Worm (Caenorhabditis elegans) whole organism, L2 larva: Measurements from ENCODE around the gene W02H3.1.
A peak's percentile ranks its signal among the peaks of the same experiment; 100 is the strongest.

Experiments used
- R02D3.7 ChIP-seq: fragments of 150-350 bp; optimal IDR thresholded peaks from 2 replicates; lab custom pipeline; 2014; ENCODE audit warnings: missing biosample characterization, missing genetic modification characterization
- blmp-1 ChIP-seq: sonication (generic microtip); optimal IDR thresholded peaks from 2 replicates; lab custom pipeline; 2017; ENCODE audit warnings: missing genetic modification characterization, mild to moderate bottlenecking, missing compliant biosample characterization, antibody characterized with exemption, moderate library complexity; ENCODE audit not compliant: insufficient read depth
- ceh-16 ChIP-seq: fragments of 150-350 bp; optimal IDR thresholded peaks from 2 replicates; lab custom pipeline; 2014; ENCODE audit warnings: missing biosample characterization, missing genetic modification characterization
- egl-27 ChIP-seq: sonication (generic microtip); optimal IDR thresholded peaks from 3 replicates; lab custom pipeline; 2017; ENCODE audit warnings: missing biosample characterization, missing genetic modification reagents, missing genetic modification characterization
- elt-1 ChIP-seq: fragments of 150-350 bp; optimal IDR thresholded peaks from 2 replicates; lab custom pipeline; 2014; ENCODE audit warnings: missing biosample characterization, missing genetic modification characterization
- fos-1 ChIP-seq: fragments of 150-350 bp; optimal IDR thresholded peaks from 2 replicates; lab custom pipeline; 2014; ENCODE audit warnings: missing biosample characterization, missing genetic modification characterization
- lin-39 ChIP-seq: fragments of 150-350 bp; optimal IDR thresholded peaks from 2 replicates; lab custom pipeline; 2014; ENCODE audit warnings: missing biosample characterization, missing genetic modification reagents, missing genetic modification characterization
- lsy-2 ChIP-seq, 2 experiments: fragments of 150-350 bp in 1 of 2; sonication (generic microtip) in 1 of 2; optimal IDR thresholded peaks; 2 replicates each; lab custom pipeline; 2014 to 2017; ENCODE audit warnings: missing biosample characterization in 2 of 2, missing genetic modification characterization in 2 of 2
- mab-5 ChIP-seq: fragments of 150-350 bp; optimal IDR thresholded peaks from 2 replicates; lab custom pipeline; 2014; ENCODE audit warnings: missing biosample characterization, missing genetic modification characterization
- nhr-129 ChIP-seq: fragments of 150-350 bp; optimal IDR thresholded peaks from 2 replicates; lab custom pipeline; 2014; ENCODE audit warnings: missing biosample characterization, missing genetic modification characterization
- nhr-21 ChIP-seq: fragments of 150-350 bp; optimal IDR thresholded peaks from 2 replicates; lab custom pipeline; 2014; ENCODE audit warnings: missing biosample characterization, missing genetic modification characterization
- nhr-23 ChIP-seq: fragments of 150-350 bp; optimal IDR thresholded peaks from 2 replicates; lab custom pipeline; 2014; ENCODE audit warnings: missing biosample characterization, missing genetic modification reagents, missing genetic modification characterization
- nhr-237 ChIP-seq: fragments of 150-350 bp; optimal IDR thresholded peaks from 2 replicates; lab custom pipeline; 2014; ENCODE audit warnings: missing biosample characterization, missing genetic modification characterization
- nhr-25 ChIP-seq: fragments of 150-350 bp; sonication (generic microtip); optimal IDR thresholded peaks from 3 replicates; lab custom pipeline; 2014; ENCODE audit warnings: missing biosample characterization, missing genetic modification characterization
- nhr-77 ChIP-seq: fragments of 150-350 bp; optimal IDR thresholded peaks from 2 replicates; lab custom pipeline; 2014; ENCODE audit warnings: missing biosample characterization, missing genetic modification characterization
- sem-4 ChIP-seq: fragments of 150-350 bp; optimal IDR thresholded peaks from 2 replicates; lab custom pipeline; 2014; ENCODE audit warnings: missing biosample characterization, missing genetic modification reagents, missing genetic modification characterization
- sma-3 ChIP-seq: sonication (generic microtip); optimal IDR thresholded peaks from 2 replicates; lab custom pipeline; 2016; ENCODE audit warnings: missing genetic modification reagents, missing genetic modification characterization, missing compliant biosample characterization
- snpc-4 ChIP-seq: fragments of 150-350 bp; optimal IDR thresholded peaks from 2 replicates; lab custom pipeline; 2014; ENCODE audit warnings: missing biosample characterization, missing genetic modification characterization
- unc-39 ChIP-seq: fragments of 150-350 bp; optimal IDR thresholded peaks from 2 replicates; lab custom pipeline; 2014; ENCODE audit warnings: missing biosample characterization, missing genetic modification characterization
- ztf-11 ChIP-seq: sonication (generic microtip); optimal IDR thresholded peaks from 2 replicates; lab custom pipeline; 2017; ENCODE audit warnings: missing biosample characterization, missing genetic modification characterization

Gene W02H3.1

ce11 chrX:11059744-11060143, 45.5 kb downstream of the W02H3.1 start, which contains the start of gene lpr-6:
lpr-6 (plus strand) TSS chrX:11059994.
- TF ChIP-seq ceh-16 (tag; lab: Kevin White, UChicago) = peak; percentile 51
- TF ChIP-seq nhr-21 (tag; lab: Kevin White, UChicago) = peak; percentile 77
- peak; percentile 28 for TF ChIP-seq fos-1 (tag; lab: Kevin White, UChicago)
- TF ChIP-seq sma-3 (GFP tag; lab: Kevin White, UChicago) = peak; percentile 6
- TF ChIP-seq sem-4 (tag; lab: Kevin White, UChicago) = no peak
- no peak for TF ChIP-seq unc-39 (tag; lab: Kevin White, UChicago)
- TF ChIP-seq nhr-77 (tag; lab: Kevin White, UChicago) = peak; percentile 4
- TF ChIP-seq nhr-129 (tag; lab: Kevin White, UChicago) = no peak
- TF ChIP-seq nhr-23 (tag; lab: Kevin White, UChicago) = no peak

DNA sequence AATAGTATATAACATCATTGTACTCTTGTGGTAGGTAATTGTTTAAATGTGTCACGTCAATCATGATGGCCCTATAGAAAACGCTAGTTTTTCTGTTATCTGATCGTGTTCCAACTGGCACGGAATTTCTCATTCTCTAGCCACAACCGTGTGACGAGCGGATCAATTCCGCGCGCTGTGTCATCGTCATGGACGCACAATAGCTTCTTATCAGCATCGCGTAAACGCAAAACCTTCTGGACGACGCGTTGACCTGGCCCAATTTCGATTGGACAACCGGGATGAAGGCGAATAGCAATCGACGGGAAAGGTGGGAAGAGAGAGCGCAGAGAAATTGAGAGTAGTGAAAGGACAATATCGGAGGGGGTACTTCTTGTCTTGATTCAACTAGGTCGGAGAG, 48.2 kb downstream of the W02H3.1 start, which contains the start of gene lpr-3:
TSS of gene lpr-3 (plus strand) at position 374 of the 400 bp plus-strand sequence.
- peak; percentile 28 for TF ChIP-seq nhr-25 (tag; lab: Kevin White, UChicago)
- TF ChIP-seq sem-4 (tag; lab: Kevin White, UChicago) = no peak
- peak; percentile 62 for TF ChIP-seq elt-1
- no peak for TF ChIP-seq lin-39 (tag; lab: Kevin White, UChicago)
- peak; percentile 79 for TF ChIP-seq blmp-1 (tag; lab: Kevin White, UChicago)
- TF ChIP-seq egl-27 (tag; lab: Kevin White, UChicago) = peak; percentile 40
- no peak for TF ChIP-seq ztf-11 (tag; lab: Kevin White, UChicago)
- no peak for TF ChIP-seq R02D3.7
- peak; percentile 48 for TF ChIP-seq sma-3 (GFP tag; lab: Kevin White, UChicago)
- TF ChIP-seq fos-1 (tag; lab: Kevin White, UChicago) = peak; percentile 45
- TF ChIP-seq ceh-16 (tag; lab: Kevin White, UChicago) = peak; percentile 52
- peak; percentile 82 for TF ChIP-seq nhr-21 (tag; lab: Kevin White, UChicago)
- TF ChIP-seq mab-5 (tag; lab: Kevin White, UChicago) = no peak
- no peak for TF ChIP-seq nhr-237 (tag; lab: Kevin White, UChicago)
- TF ChIP-seq lsy-2 (tag; optimal IDR thresholded peaks at IDR 0.05; lab: Kevin White, UChicago) = peak in 1 of 2 experiments; percentile 36
- no peak for TF ChIP-seq nhr-77 (tag; lab: Kevin White, UChicago)
- no peak for TF ChIP-seq snpc-4 (tag; lab: Kevin White, UChicago)

ce11 chrX:11053615-11054014, 51.6 kb downstream of the W02H3.1 start, which contains the start of gene C09F12.2:
C09F12.2 (plus strand) TSS chrX:11053915.
- TF ChIP-seq ceh-16 (tag; lab: Kevin White, UChicago) = no peak
